Worm (Caenorhabditis elegans): ENCODE data around the gene ZK1055.6.

ce11 chrV:6575406-6576130 lies 26.8 kb downstream of the ZK1055.6 start, which contains the start of gene fut-2:
- TF ChIP-seq ceh-13 (GFP tag; optimal IDR thresholded peaks at IDR 0.05) (no peak), F13C5.2 (tag; optimal IDR thresholded peaks at IDR 0.05) (no peak), scrt-1 (GFP tag; IDR thresholded peaks at IDR 0.05) (no peak), flt-1 (GFP tag; IDR thresholded peaks at IDR 0.05) (no peak), ama-1 (optimal IDR thresholded peaks at IDR 0.05) (no peak), aly-1 (tag; optimal IDR thresholded peaks at IDR 0.05) (no peak), pes-1 (GFP tag; IDR thresholded peaks at IDR 0.05) (no peak), tbx-37 (GFP tag; conservative IDR thresholded peaks at IDR 0.05) (no peak), tbx-11 (GFP tag; IDR thresholded peaks at IDR 0.05) (no peak), B0310.2 (tag; optimal IDR thresholded peaks at IDR 0.05) (no peak), ceh-36 (tag; optimal IDR thresholded peaks at IDR 0.05) (no peak), hmbx-1 (tag; optimal IDR thresholded peaks at IDR 0.05) (no peak)
